Worm (Caenorhabditis elegans) whole organism, early embryonic: Measurements from ENCODE around the gene F01G10.9.

Experiments used
- B0310.2 ChIP-seq: sonication (generic microtip); optimal IDR thresholded peaks from 2 replicates; lab custom pipeline; 2016; ENCODE audit warnings: mild to moderate bottlenecking, missing genetic modification characterization, missing compliant biosample characterization
- F13C5.2 ChIP-seq: sonication (generic microtip); optimal IDR thresholded peaks from 2 replicates; lab custom pipeline; 2017; ENCODE audit warnings: mild to moderate bottlenecking, missing genetic modification characterization, inconsistent platforms, missing compliant biosample characterization
- aly-1 ChIP-seq: sonication (generic microtip); optimal IDR thresholded peaks from 2 replicates; lab custom pipeline; 2016; ENCODE audit warnings: missing genetic modification characterization, missing compliant biosample characterization
- ama-1 ChIP-seq: fragments of 150-350 bp; optimal IDR thresholded peaks from 2 replicates; lab custom pipeline; 2014
- ceh-13 ChIP-seq: fragments of 200-800 bp; sonication (Bioruptor generic); optimal IDR thresholded peaks from 2 replicates; lab custom pipeline; 2018; ENCODE audit warnings: mild to moderate bottlenecking, missing genetic modification characterization, missing compliant biosample characterization
- ceh-36 ChIP-seq: sonication (generic microtip); optimal IDR thresholded peaks from 2 replicates; lab custom pipeline; 2016; ENCODE audit warnings: missing genetic modification characterization, inconsistent platforms, missing compliant biosample characterization
- ets-7 ChIP-seq: sonication (generic microtip); optimal IDR thresholded peaks from 2 replicates; lab custom pipeline; 2016; ENCODE audit warnings: missing genotype, missing genetic modification characterization, missing compliant biosample characterization
- flt-1 ChIP-seq: fragments of 200-800 bp; sonication (Bioruptor generic); IDR thresholded peaks from 2 replicates; pipeline ENCODE4 v1.3.6; 2022; ENCODE audit warnings: missing genetic modification characterization, missing compliant biosample characterization
- hmbx-1 ChIP-seq: sonication (generic microtip); optimal IDR thresholded peaks from 2 replicates; lab custom pipeline; 2016; ENCODE audit warnings: mild to moderate bottlenecking, missing genetic modification characterization, missing compliant biosample characterization
- hmg-4 ChIP-seq: fragments of 200-800 bp; sonication (Bioruptor generic); optimal IDR thresholded peaks from 2 replicates; lab custom pipeline; 2018; ENCODE audit warnings: mild to moderate bottlenecking, missing genetic modification characterization, missing compliant biosample characterization
- hnd-1 ChIP-seq: sonication (generic microtip); optimal IDR thresholded peaks from 2 replicates; lab custom pipeline; 2016; ENCODE audit warnings: missing genetic modification characterization, missing compliant biosample characterization
- pes-1 ChIP-seq: fragments of 200-800 bp; sonication (Bioruptor generic); IDR thresholded peaks from 2 replicates; pipeline ENCODE4 v1.3.6; 2022; ENCODE audit warnings: missing genetic modification reagents, missing genetic modification characterization, missing compliant biosample characterization
- scrt-1 ChIP-seq: fragments of 200-800 bp; sonication (Bioruptor generic); IDR thresholded peaks from 2 replicates; pipeline ENCODE4 v1.3.6; 2022; ENCODE audit warnings: missing genetic modification characterization, missing compliant biosample characterization
- sea-1 ChIP-seq: fragments of 200-800 bp; sonication (Bioruptor generic); conservative IDR thresholded peaks from 2 replicates; pipeline ENCODE4 v1.3.6; 2022; ENCODE audit warnings: missing genetic modification characterization, missing compliant biosample characterization
- tbx-11 ChIP-seq: fragments of 200-800 bp; sonication (Bioruptor generic); IDR thresholded peaks from 2 replicates; pipeline ENCODE4 v1.3.6; 2022; ENCODE audit warnings: missing genetic modification characterization, missing compliant biosample characterization
- tbx-37 ChIP-seq: fragments of 200-800 bp; sonication (Bioruptor generic); conservative IDR thresholded peaks from 2 replicates; pipeline ENCODE4 v1.3.6; 2022; ENCODE audit warnings: missing genetic modification reagents, missing genetic modification characterization, missing compliant biosample characterization
- tra-4 ChIP-seq: sonication (generic microtip); optimal IDR thresholded peaks from 2 replicates; lab custom pipeline; 2017; ENCODE audit warnings: missing genetic modification characterization, missing compliant biosample characterization

The F01G10.9 gene

ce11 chrIV:10239045-10239444 is 20.4 kb downstream of the F01G10.9 start, which contains the start of gene ech-8:
Gene ech-8, minus strand, starts transcription at chrIV:10239176.
- no peak for TF ChIP-seq hnd-1
- no peak for TF ChIP-seq aly-1 (tag; lab: Kevin White, UChicago)
- TF ChIP-seq pes-1 (GFP tag; lab: Robert Waterston, UW) = no peak
- no peak for TF ChIP-seq ets-7 (tag; lab: Kevin White, UChicago)
- no peak for TF ChIP-seq tra-4
- no peak for TF ChIP-seq tbx-11 (GFP tag; lab: Robert Waterston, UW)
- TF ChIP-seq F13C5.2 (tag; lab: Kevin White, UChicago) = no peak
- TF ChIP-seq B0310.2 = no peak
- no peak for TF ChIP-seq flt-1 (GFP tag; lab: Robert Waterston, UW)

ce11 chrIV:10236106-10236505 is 23.4 kb downstream of the F01G10.9 start:
- TF ChIP-seq hnd-1 (no peak), ets-7 (tag; lab: Kevin White, UChicago) (no peak), aly-1 (tag; lab: Kevin White, UChicago) (no peak), tbx-37 (no peak), sea-1 (GFP tag; lab: Robert Waterston, UW) (no peak), hmg-4 (GFP tag; lab: Kevin White, UChicago) (no peak), flt-1 (GFP tag; lab: Robert Waterston, UW) (no peak), ceh-36 (tag; lab: Kevin White, UChicago) (no peak), pes-1 (GFP tag; lab: Robert Waterston, UW) (no peak), ama-1 (lab: Kevin White, UChicago) (no peak)

ce11 chrIV:10235279-10235829 is 24.1 kb downstream of the F01G10.9 start, which contains the start of gene ech-9:
Gene ech-9, minus strand, starts transcription at chrIV:10235329.
- TF ChIP-seq ceh-36 (tag; lab: Kevin White, UChicago) (no peak), tra-4 (no peak), flt-1 (GFP tag; lab: Robert Waterston, UW) (no peak), hnd-1 (no peak), hmbx-1 (tag; lab: Kevin White, UChicago) (no peak), scrt-1 (GFP tag; lab: Robert Waterston, UW) (no peak), ceh-13 (no peak), tbx-11 (GFP tag; lab: Robert Waterston, UW) (no peak), ets-7 (tag; lab: Kevin White, UChicago) (no peak), B0310.2 (no peak), sea-1 (GFP tag; lab: Robert Waterston, UW) (no peak), tbx-37 (no peak), aly-1 (tag; lab: Kevin White, UChicago) (no peak), ama-1 (lab: Kevin White, UChicago) (no peak), pes-1 (GFP tag; lab: Robert Waterston, UW) (no peak)

ce11 chrIV:10232456-10232855 is 27.0 kb downstream of the F01G10.9 start, which contains the start of gene F01G10.4:
Gene F01G10.4, minus strand, starts transcription at chrIV:10232556.
- TF ChIP-seq tbx-11 (GFP tag; lab: Robert Waterston, UW) = no peak

ce11 chrIV:10230971-10231370 is 28.5 kb downstream of the F01G10.9 start, which contains the start of gene F01G10.5:
Gene F01G10.5, minus strand, starts transcription at chrIV:10231071.
- TF ChIP-seq F13C5.2 (tag; lab: Kevin White, UChicago) = no peak

ce11 chrIV:10227534-10227933 is 31.9 kb downstream of the F01G10.9 start, which contains the start of gene F01G10.6:
Gene F01G10.6, minus strand, starts transcription at chrIV:10227634.
- no peak for TF ChIP-seq hmg-4 (GFP tag; lab: Kevin White, UChicago)
- no peak for TF ChIP-seq hnd-1
- TF ChIP-seq sea-1 (GFP tag; lab: Robert Waterston, UW) = no peak
- no peak for TF ChIP-seq ceh-13
- TF ChIP-seq ama-1 (lab: Kevin White, UChicago) = no peak
- TF ChIP-seq hmbx-1 (tag; lab: Kevin White, UChicago) = no peak
- no peak for TF ChIP-seq ets-7 (tag; lab: Kevin White, UChicago)
- no peak for TF ChIP-seq F13C5.2 (tag; lab: Kevin White, UChicago)
- no peak for TF ChIP-seq B0310.2
- TF ChIP-seq scrt-1 (GFP tag; lab: Robert Waterston, UW) = no peak
- TF ChIP-seq tra-4 = no peak
- no peak for TF ChIP-seq ceh-36 (tag; lab: Kevin White, UChicago)
- no peak for TF ChIP-seq aly-1 (tag; lab: Kevin White, UChicago)
- TF ChIP-seq pes-1 (GFP tag; lab: Robert Waterston, UW) = no peak
- no peak for TF ChIP-seq tbx-37
- no peak for TF ChIP-seq flt-1 (GFP tag; lab: Robert Waterston, UW)
- TF ChIP-seq tbx-11 (GFP tag; lab: Robert Waterston, UW) = no peak

ce11 chrIV:10223723-10224122 is 35.7 kb downstream of the F01G10.9 start, which contains the start of gene nas-12:
Gene nas-12, plus strand, starts transcription at chrIV:10224023.
- TF ChIP-seq ceh-13 = no peak
- TF ChIP-seq ets-7 (tag; lab: Kevin White, UChicago) = no peak
- TF ChIP-seq ama-1 (lab: Kevin White, UChicago) = no peak
- TF ChIP-seq scrt-1 (GFP tag; lab: Robert Waterston, UW) = no peak
- TF ChIP-seq pes-1 (GFP tag; lab: Robert Waterston, UW) = no peak
- TF ChIP-seq tbx-37 = no peak
- TF ChIP-seq tra-4 = no peak
- TF ChIP-seq aly-1 (tag; lab: Kevin White, UChicago) = no peak
- no peak for TF ChIP-seq hmg-4 (GFP tag; lab: Kevin White, UChicago)
- TF ChIP-seq hmbx-1 (tag; lab: Kevin White, UChicago) = no peak

ce11 chrIV:10222122-10222589 is 37.3 kb downstream of the F01G10.9 start, which contains the start of gene C24F3.2:
Gene C24F3.2, plus strand, starts transcription at chrIV:10222539.
- TF ChIP-seq ama-1 (lab: Kevin White, UChicago) = no peak
- TF ChIP-seq aly-1 (tag; lab: Kevin White, UChicago) = no peak
- no peak for TF ChIP-seq ets-7 (tag; lab: Kevin White, UChicago)
- TF ChIP-seq tbx-11 (GFP tag; lab: Robert Waterston, UW) = no peak
- TF ChIP-seq tbx-37 = no peak
- no peak for TF ChIP-seq tra-4
- TF ChIP-seq ceh-36 (tag; lab: Kevin White, UChicago) = no peak
- TF ChIP-seq hnd-1 = no peak
- no peak for TF ChIP-seq B0310.2
- no peak for TF ChIP-seq scrt-1 (GFP tag; lab: Robert Waterston, UW)
- TF ChIP-seq ceh-13 = no peak
- TF ChIP-seq F13C5.2 (tag; lab: Kevin White, UChicago) = no peak
- TF ChIP-seq sea-1 (GFP tag; lab: Robert Waterston, UW) = no peak
- TF ChIP-seq hmbx-1 (tag; lab: Kevin White, UChicago) = no peak
- no peak for TF ChIP-seq hmg-4 (GFP tag; lab: Kevin White, UChicago)
- no peak for TF ChIP-seq flt-1 (GFP tag; lab: Robert Waterston, UW)
